Worm (Caenorhabditis elegans): ENCODE results near the gene lst-2.

Gene lst-2

ce11 chrX:4383316-4383936 lies at the start of gene lst-2:
TSS of gene lst-2 (minus strand) at chrX:4383366.
- TF ChIP-seq madf-6 (GFP tag; IDR thresholded peaks at IDR 0.05) (no peak), zfh-2 (GFP tag; conservative IDR thresholded peaks at IDR 0.05) (peak; percentile 79), ceh-40 (GFP tag; IDR thresholded peaks at IDR 0.05) (no peak), F55B11.4 (tag; optimal IDR thresholded peaks at IDR 0.05; ENCODE audit: borderline replicate concordance, insufficient read depth) (no peak), tbp1 (GFP tag; optimal IDR thresholded peaks at IDR 0.05) (no peak), mcd-1 (GFP tag; IDR thresholded peaks at IDR 0.05) (peak; percentile 27; the same call in 1 of the 2 replicates), egrh-3 (GFP tag; IDR thresholded peaks at IDR 0.05) (peak; percentile 90; the same call in 1 of the 2 replicates)

- TF ChIP-seq B0336.3 (GFP tag; IDR thresholded peaks at IDR 0.05) (no peak), hsf-1 (GFP tag; IDR thresholded peaks at IDR 0.05) (no peak), xnd-1 (tag; optimal IDR thresholded peaks at IDR 0.05) (no peak), F39B2.1 (GFP tag; IDR thresholded peaks at IDR 0.05) (no peak), aptf-2 (GFP tag; conservative IDR thresholded peaks at IDR 0.05) (no peak), ztf-25 (GFP tag; IDR thresholded peaks at IDR 0.05) (no peak), ceh-40 (GFP tag; IDR thresholded peaks at IDR 0.05) (no peak), T07F8.4 (tag; optimal IDR thresholded peaks at IDR 0.05) (no peak), madf-6 (GFP tag; IDR thresholded peaks at IDR 0.05) (no peak), hlh-26 (GFP tag; conservative IDR thresholded peaks at IDR 0.05) (no peak), hmg-1.2 (GFP tag; IDR thresholded peaks at IDR 0.05) (no peak), let-607 (tag; optimal IDR thresholded peaks at IDR 0.05) (no peak), nhr-120 (GFP tag; IDR thresholded peaks at IDR 0.05) (no peak), snpc-1.1 (tag; optimal IDR thresholded peaks at IDR 0.05; ENCODE audit: insufficient read depth) (no peak), repo-1 (tag; optimal IDR thresholded peaks at IDR 0.05) (no peak), tbp1 (GFP tag; optimal IDR thresholded peaks at IDR 0.05) (no peak), zim-3 (tag; optimal IDR thresholded peaks at IDR 0.05) (no peak)
These were observed 46.2 kb upstream of the lst-2 start for ce11 chrX:4429364-4429763.

ce11 chrX:4427387-4427786 lies 44.2 kb upstream of the lst-2 start:
- TF ChIP-seq lin-26 (GFP tag; IDR thresholded peaks at IDR 0.05) = no peak
- no peak for TF ChIP-seq madf-6 (GFP tag; IDR thresholded peaks at IDR 0.05)
- TF ChIP-seq aptf-3 (GFP tag; IDR thresholded peaks at IDR 0.05) = no peak
- TF ChIP-seq ZK185.1 (tag; optimal IDR thresholded peaks at IDR 0.05; ENCODE audit: poor library complexity, severe bottlenecking) = no peak
- no peak for TF ChIP-seq chd-7 (tag; optimal IDR thresholded peaks at IDR 0.05)
- no peak for TF ChIP-seq nhr-90 (tag; optimal IDR thresholded peaks at IDR 0.05)
- no peak for TF ChIP-seq mes-4 (tag; optimal IDR thresholded peaks at IDR 0.05)
- no peak for TF ChIP-seq sea-2 (GFP tag; IDR thresholded peaks at IDR 0.05)
- TF ChIP-seq nhr-120 (GFP tag; IDR thresholded peaks at IDR 0.05) = no peak
- TF ChIP-seq hlh-26 (GFP tag; conservative IDR thresholded peaks at IDR 0.05) = no peak
- TF ChIP-seq F37B4.10 (GFP tag; IDR thresholded peaks at IDR 0.05) = no peak
- no peak for TF ChIP-seq B0336.3 (GFP tag; IDR thresholded peaks at IDR 0.05)
- TF ChIP-seq rec-8 (tag; optimal IDR thresholded peaks at IDR 0.05) = no peak
- no peak for TF ChIP-seq egl-44 (GFP tag; IDR thresholded peaks at IDR 0.05)

- TF ChIP-seq F37B4.10 (GFP tag; IDR thresholded peaks at IDR 0.05) (no peak), ccch-3 (GFP tag; optimal IDR thresholded peaks at IDR 0.05) (no peak), B0035.1 (tag; optimal IDR thresholded peaks at IDR 0.05) (no peak), mxl-1 (tag; optimal IDR thresholded peaks at IDR 0.05) (no peak), nhr-179 (tag; optimal IDR thresholded peaks at IDR 0.05) (no peak), attf-3 (GFP tag; conservative IDR thresholded peaks at IDR 0.05) (no peak), snpc-4 (GFP tag; optimal IDR thresholded peaks at IDR 0.05) (no peak), snpc-4 (tag; optimal IDR thresholded peaks at IDR 0.05) (no peak), C17E4.6 (GFP tag; IDR thresholded peaks at IDR 0.05) (no peak), hlh-12 (tag; optimal IDR thresholded peaks at IDR 0.05) (no peak), C06A6.2 (GFP tag; conservative IDR thresholded peaks at IDR 0.05) (no peak), lin-26 (GFP tag; IDR thresholded peaks at IDR 0.05) (no peak), lag-1 (GFP tag; IDR thresholded peaks at IDR 0.05) (no peak)
These were observed 43.3 kb upstream of the lst-2 start for ce11 chrX:4426496-4426895.

Measured in whole organism, young adult.